Fruit fly (Drosophila melanogaster) whole organism, embryonic: ENCODE data around the gene LysD.

Experiments
- CG10209 ChIP-seq: fragments of 200-800 bp; sonication (Bioruptor generic); optimal IDR thresholded peaks from 3 replicates; lab custom pipeline; 2017; ENCODE audit warnings: missing biosample characterization, mild to moderate bottlenecking, missing genetic modification characterization, missing genetic modification reagents
- CG13123 ChIP-seq: fragments of 200-800 bp; sonication (Bioruptor generic); optimal IDR thresholded peaks from 2 replicates; lab custom pipeline; 2016; ENCODE audit warnings: missing biosample characterization, missing genetic modification characterization
- CG14441 ChIP-seq: fragments of 200-800 bp; sonication (Bioruptor generic); IDR thresholded peaks from 2 replicates; pipeline ENCODE4 v1.3.6; 2022; ENCODE audit warnings: missing biosample characterization, missing genetic modification characterization
- CG16813 ChIP-seq: fragments of 200-800 bp; sonication (Bioruptor generic); IDR thresholded peaks from 3 replicates; pipeline ENCODE4 v1.3.6; 2022; ENCODE audit warnings: missing biosample characterization, missing genetic modification characterization; ENCODE audit not compliant: partially characterized antibody
- CG17186 ChIP-seq: fragments of 200-800 bp; sonication (Bioruptor generic); optimal IDR thresholded peaks from 3 replicates; lab custom pipeline; 2017; ENCODE audit warnings: missing biosample characterization, missing genetic modification reagents, missing genetic modification characterization
- CG17829 ChIP-seq: fragments of 200-800 bp; optimal IDR thresholded peaks from 2 replicates; lab custom pipeline; 2019; ENCODE audit warnings: missing biosample characterization, mild to moderate bottlenecking, missing genetic modification characterization, moderate library complexity
- CG2129 ChIP-seq: fragments of 200-800 bp; sonication (Bioruptor generic); IDR thresholded peaks from 2 replicates; pipeline ENCODE4 v1.3.6; 2022; ENCODE audit warnings: missing biosample characterization, missing genetic modification characterization; ENCODE audit not compliant: partially characterized antibody
- CG31441 ChIP-seq: fragments of 200-800 bp; sonication (Bioruptor generic); IDR thresholded peaks from 2 replicates; pipeline ENCODE4 v1.3.6; 2022; ENCODE audit warnings: missing biosample characterization, missing genetic modification characterization
- CG32772 ChIP-seq: fragments of 200-800 bp; sonication (Bioruptor generic); IDR thresholded peaks from 2 replicates; pipeline ENCODE4 v1.3.6; 2022; ENCODE audit warnings: missing biosample characterization, missing genetic modification characterization
- CG34376 ChIP-seq: fragments of 200-800 bp; sonication (Bioruptor generic); optimal IDR thresholded peaks from 2 replicates; lab custom pipeline; 2018; ENCODE audit warnings: missing biosample characterization, mild to moderate bottlenecking, missing genetic modification characterization
- CG4424 ChIP-seq: fragments of 200-800 bp; sonication (Bioruptor generic); optimal IDR thresholded peaks from 3 replicates; lab custom pipeline; 2016; ENCODE audit warnings: missing biosample characterization, missing genetic modification characterization
- CG6254 ChIP-seq: fragments of 200-800 bp; sonication (Bioruptor generic); optimal IDR thresholded peaks from 3 replicates; lab custom pipeline; 2017; ENCODE audit warnings: mild to moderate bottlenecking, missing biosample characterization, missing genetic modification reagents, missing genetic modification characterization
- CG6689 ChIP-seq: fragments of 200-800 bp; sonication (Bioruptor generic); IDR thresholded peaks from 2 replicates; pipeline ENCODE4 v1.3.6; 2022; ENCODE audit warnings: missing biosample characterization, missing genetic modification characterization
- CG6813 ChIP-seq: fragments of 200-800 bp; sonication (Bioruptor generic); optimal IDR thresholded peaks from 2 replicates; lab custom pipeline; 2017; ENCODE audit warnings: missing biosample characterization, missing genetic modification characterization, mild to moderate bottlenecking, moderate library complexity, missing genetic modification reagents
- CG6854 ChIP-seq: fragments of 200-800 bp; sonication (Bioruptor generic); optimal IDR thresholded peaks from 3 replicates; lab custom pipeline; 2017; ENCODE audit warnings: missing biosample characterization, mild to moderate bottlenecking, missing genetic modification characterization
- CG7987 ChIP-seq: fragments of 200-800 bp; sonication (Bioruptor generic); optimal IDR thresholded peaks from 2 replicates; lab custom pipeline; 2018; ENCODE audit warnings: missing biosample characterization, mild to moderate bottlenecking, missing genetic modification characterization, moderate library complexity
- CG8478 ChIP-seq: fragments of >200 bp; optimal IDR thresholded peaks from 2 replicates; lab custom pipeline; 2018
- CG9609 ChIP-seq: fragments of 200-800 bp; sonication (Bioruptor generic); optimal IDR thresholded peaks from 3 replicates; lab custom pipeline; 2016; ENCODE audit warnings: missing biosample characterization, missing genetic modification characterization
- CG9727 ChIP-seq: fragments of 200-800 bp; sonication (Bioruptor generic); optimal IDR thresholded peaks from 3 replicates; lab custom pipeline; 2017; ENCODE audit warnings: missing biosample characterization, mild to moderate bottlenecking, missing genetic modification characterization
- CHES-1-like ChIP-seq: fragments of 200-800 bp; sonication (Bioruptor generic); optimal IDR thresholded peaks from 2 replicates; lab custom pipeline; 2016; ENCODE audit warnings: missing biosample characterization, missing genetic modification characterization
- Dll ChIP-seq: fragments of 200-800 bp; sonication (Bioruptor generic); IDR thresholded peaks from 4 replicates; pipeline ENCODE4 v1.3.6; 2022; ENCODE audit warnings: missing biosample characterization, missing genetic modification characterization; ENCODE audit not compliant: partially characterized antibody
- Doc3 ChIP-seq: fragments of 200-800 bp; sonication (Bioruptor generic); IDR thresholded peaks from 3 replicates; pipeline ENCODE4 v1.3.6; 2022; ENCODE audit warnings: missing biosample characterization, missing genetic modification characterization; ENCODE audit not compliant: partially characterized antibody
- Fer1 ChIP-seq: fragments of 200-800 bp; sonication (Bioruptor generic); optimal IDR thresholded peaks from 2 replicates; lab custom pipeline; 2017; ENCODE audit warnings: missing biosample characterization, mild to moderate bottlenecking, missing genetic modification characterization
- Gsc ChIP-seq: fragments of 200-800 bp; sonication (Bioruptor generic); IDR thresholded peaks from 2 replicates; pipeline ENCODE4 v1.3.6; 2022; ENCODE audit warnings: missing biosample characterization, missing genetic modification characterization
- HLH3B ChIP-seq: fragments of 200-800 bp; sonication (Bioruptor generic); IDR thresholded peaks from 2 replicates; pipeline ENCODE4 v1.3.6; 2022; ENCODE audit warnings: missing biosample characterization, missing genetic modification characterization
- HLHmδ ChIP-seq: fragments of 200-800 bp; sonication (Bioruptor generic); optimal IDR thresholded peaks from 2 replicates; lab custom pipeline; 2018; ENCODE audit warnings: missing biosample characterization, mild to moderate bottlenecking, missing genetic modification characterization, moderate library complexity
- Hey ChIP-seq: fragments of 200-800 bp; sonication (Bioruptor generic); optimal IDR thresholded peaks from 3 replicates; lab custom pipeline; 2018; ENCODE audit warnings: missing biosample characterization, mild to moderate bottlenecking, missing genetic modification characterization
- HmgZ ChIP-seq: fragments of 200-800 bp; sonication (Bioruptor generic); optimal IDR thresholded peaks from 2 replicates; lab custom pipeline; 2018; ENCODE audit warnings: missing biosample characterization, mild to moderate bottlenecking, missing genetic modification characterization
- Kr ChIP-seq: fragments of 200-800 bp; sonication (Bioruptor generic); optimal IDR thresholded peaks from 2 replicates; lab custom pipeline; 2017; ENCODE audit warnings: missing biosample characterization, mild to moderate bottlenecking, missing genetic modification characterization
- Med ChIP-seq: fragments of 200-800 bp; sonication (Bioruptor generic); peaks from one replicate; lab custom pipeline; 2016; ENCODE audit warnings: missing biosample characterization, missing genetic modification characterization, mild to moderate bottlenecking, inconsistent platforms, moderate library complexity
- Mes4 ChIP-seq: fragments of 200-800 bp; sonication (Bioruptor generic); optimal IDR thresholded peaks from 2 replicates; lab custom pipeline; 2016; ENCODE audit warnings: missing biosample characterization, missing genetic modification characterization
- ara ChIP-seq: fragments of 200-800 bp; sonication (Bioruptor generic); IDR thresholded peaks from 2 replicates; pipeline ENCODE4 v1.3.6; 2022; ENCODE audit warnings: missing biosample characterization, missing genetic modification characterization
- az2 ChIP-seq: fragments of 200-800 bp; sonication (Bioruptor generic); optimal IDR thresholded peaks from 3 replicates; lab custom pipeline; 2016; ENCODE audit warnings: missing biosample characterization, missing genetic modification characterization
- bab2 ChIP-seq: fragments of 200-800 bp; sonication (Bioruptor generic); optimal IDR thresholded peaks from 2 replicates; lab custom pipeline; 2016; ENCODE audit warnings: missing biosample characterization, missing genetic modification characterization
- chn ChIP-seq: fragments of 200-800 bp; sonication (Bioruptor generic); optimal IDR thresholded peaks from 2 replicates; lab custom pipeline; 2016; ENCODE audit warnings: missing biosample characterization, missing genetic modification characterization
- ci ChIP-seq: fragments of 200-800 bp; sonication (Bioruptor generic); IDR thresholded peaks from 3 replicates; pipeline ENCODE4 v1.3.6; 2022; ENCODE audit warnings: missing biosample characterization, missing genetic modification characterization
- dan ChIP-seq: fragments of 200-800 bp; sonication (Bioruptor generic); IDR thresholded peaks from 2 replicates; pipeline ENCODE4 v1.3.6; 2022; ENCODE audit warnings: missing biosample characterization, missing genetic modification characterization
- eyg ChIP-seq: fragments of 200-800 bp; sonication (Bioruptor generic); optimal IDR thresholded peaks from 3 replicates; lab custom pipeline; 2016; ENCODE audit warnings: missing biosample characterization, missing genetic modification characterization
- fd102C ChIP-seq: fragments of 200-800 bp; sonication (Bioruptor generic); optimal IDR thresholded peaks from 2 replicates; lab custom pipeline; 2018; ENCODE audit warnings: missing biosample characterization, mild to moderate bottlenecking, missing genetic modification characterization, moderate library complexity
- gem ChIP-seq: fragments of 200-800 bp; sonication (Bioruptor generic); optimal IDR thresholded peaks from 2 replicates; lab custom pipeline; 2019; ENCODE audit warnings: missing biosample characterization, mild to moderate bottlenecking, missing genetic modification characterization, moderate library complexity
- grau ChIP-seq: fragments of 200-800 bp; optimal IDR thresholded peaks from 3 replicates; lab custom pipeline; 2019; ENCODE audit warnings: missing biosample characterization, mild to moderate bottlenecking, missing genetic modification characterization, moderate library complexity
- gt ChIP-seq: fragments of 200-800 bp; sonication (Bioruptor generic); IDR thresholded peaks from 2 replicates; pipeline ENCODE4 v1.3.6; 2022; ENCODE audit warnings: missing biosample characterization, missing genetic modification characterization
- jing ChIP-seq: fragments of 200-800 bp; sonication (Bioruptor generic); optimal IDR thresholded peaks from 2 replicates; lab custom pipeline; 2018; ENCODE audit warnings: missing biosample characterization, mild to moderate bottlenecking, missing genetic modification characterization
- pfk ChIP-seq: fragments of 200-800 bp; sonication (Bioruptor generic); optimal IDR thresholded peaks from 2 replicates; lab custom pipeline; 2018; ENCODE audit warnings: missing biosample characterization, mild to moderate bottlenecking, missing genetic modification characterization, moderate library complexity
- prd ChIP-seq, 3 experiments: fragments of >200 bp in 2 of 3; fragments of 200-800 bp in 1 of 3; sonication (Bioruptor generic) in 1 of 3; optimal IDR thresholded peaks in 2 of 3; IDR thresholded peaks in 1 of 3; 2 replicates in 2 of 3; 3 replicates in 1 of 3; pipeline versions ENCODE4 v1.3.6 to Lab custom; 2017 to 2022; ENCODE audit warnings: missing biosample characterization in 1 of 3, missing genetic modification characterization in 1 of 3
- pros ChIP-seq: fragments of 200-800 bp; sonication (Bioruptor generic); optimal IDR thresholded peaks from 3 replicates; lab custom pipeline; 2019; ENCODE audit warnings: missing biosample characterization, mild to moderate bottlenecking, missing genetic modification characterization, moderate library complexity
- sim ChIP-seq: fragments of 200-800 bp; sonication (Bioruptor generic); IDR thresholded peaks from 2 replicates; pipeline ENCODE4 v1.3.6; 2022; ENCODE audit warnings: missing biosample characterization, missing genetic modification characterization
- tio ChIP-seq: fragments of 200-800 bp; sonication (Bioruptor generic); optimal IDR thresholded peaks from 2 replicates; lab custom pipeline; 2017; ENCODE audit warnings: missing biosample characterization, missing genetic modification characterization, inconsistent platforms

The LysD gene

DNA sequence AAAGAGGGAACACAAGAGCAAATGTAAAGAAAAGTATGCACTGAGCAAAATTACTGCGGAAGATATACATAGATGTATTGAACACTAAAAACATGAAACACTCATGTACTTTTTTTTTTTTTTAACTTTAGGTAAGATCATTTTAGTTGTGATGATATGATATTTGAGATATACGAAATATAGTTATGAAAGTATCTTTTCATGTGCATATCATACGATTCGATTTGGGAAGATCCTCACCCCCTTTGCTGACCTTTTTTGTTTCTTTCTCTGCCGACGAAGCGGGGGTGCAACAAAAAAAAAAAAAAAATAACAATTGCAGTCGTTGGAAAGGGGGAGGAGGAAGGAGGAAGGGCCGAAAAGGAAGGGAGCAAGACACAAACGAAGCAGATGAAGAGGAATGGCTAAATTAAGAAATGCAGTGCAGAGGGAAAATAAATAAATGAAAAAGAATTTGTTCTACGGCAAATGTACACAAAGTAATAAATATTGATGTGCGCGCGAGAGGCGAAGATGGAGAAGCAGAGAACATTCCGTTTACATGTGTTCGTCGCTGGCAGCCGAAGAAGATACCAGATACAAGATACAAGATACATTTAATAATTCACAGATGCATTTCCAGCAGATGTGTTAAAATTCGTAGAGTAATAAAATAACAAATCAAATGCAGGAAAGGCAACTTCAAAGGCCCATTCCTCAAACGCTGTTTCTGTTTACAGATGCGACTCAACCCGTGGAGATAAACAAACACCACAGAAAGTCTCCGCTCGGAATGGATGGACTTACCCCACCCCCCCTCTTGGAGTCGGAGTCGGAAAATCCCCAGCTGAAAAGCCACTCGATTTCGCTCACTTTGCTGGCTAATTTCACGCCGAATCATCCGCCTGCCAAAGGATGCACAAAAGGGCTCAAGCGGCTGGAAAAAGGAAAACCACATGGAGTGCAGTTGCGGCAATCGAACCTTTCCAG lies 43.8 kb downstream of the LysD start (continued):
- TF ChIP-seq CG6854 (GFP tag; lab: Kevin White, UChicago) = no peak
- peak; percentile 60 for TF ChIP-seq Med (GFP tag; lab: Kevin White, UChicago)
- peak; percentile 23 for TF ChIP-seq chn (GFP tag; lab: Kevin White, UChicago)
- TF ChIP-seq Doc3 (GFP tag; lab: Robert Waterston, UW) = no peak
- TF ChIP-seq ci (GFP tag; lab: Robert Waterston, UW) = no peak
- TF ChIP-seq HLH3B (GFP tag; lab: Robert Waterston, UW) = peak; percentile 46; the same call in 1 of the 2 replicates
- TF ChIP-seq HmgZ = no peak
- TF ChIP-seq CG13123 (GFP tag; lab: Kevin White, UChicago) = no peak
- peak; percentile 81 for TF ChIP-seq bab2 (GFP tag; lab: Kevin White, UChicago)
- TF ChIP-seq tio (GFP tag; lab: Kevin White, UChicago) = no peak
- peak; percentile 63 for TF ChIP-seq gem (tag; lab: Kevin White, UChicago)
- no peak for TF ChIP-seq CG16813
- TF ChIP-seq CG10209 (GFP tag; lab: Kevin White, UChicago) = no peak
- TF ChIP-seq Kr (GFP tag; lab: Kevin White, UChicago) = peak; percentile 63
- peak; percentile 19 for TF ChIP-seq CG9609 (GFP tag; lab: Kevin White, UChicago)
- TF ChIP-seq CG32772 (GFP tag; lab: Robert Waterston, UW) = peak; percentile 62
- peak; percentile 33 for TF ChIP-seq CG6689 (GFP tag; lab: Robert Waterston, UW)
- TF ChIP-seq dan (GFP tag; lab: Robert Waterston, UW) = peak; percentile 73
- peak; percentile 42 for TF ChIP-seq az2 (GFP tag; lab: Kevin White, UChicago)
- TF ChIP-seq CG9727 = no peak
- peak; percentile 71 for TF ChIP-seq ara (GFP tag; lab: Robert Waterston, UW)
- TF ChIP-seq HLHmδ (GFP tag; lab: Kevin White, UChicago) = peak; percentile 3
- no peak for TF ChIP-seq Gsc
- TF ChIP-seq CG8478 = no peak
- TF ChIP-seq CG34376 = no peak
- TF ChIP-seq Mes4 (GFP tag; lab: Kevin White, UChicago) = no peak
- peak; percentile 49; the same call in 1 of the 2 replicates for TF ChIP-seq CG31441 (GFP tag; lab: Robert Waterston, UW)
- TF ChIP-seq gt (GFP tag; lab: Robert Waterston, UW) = no peak
- TF ChIP-seq, all 482 proteins: peak for 98

DNA sequence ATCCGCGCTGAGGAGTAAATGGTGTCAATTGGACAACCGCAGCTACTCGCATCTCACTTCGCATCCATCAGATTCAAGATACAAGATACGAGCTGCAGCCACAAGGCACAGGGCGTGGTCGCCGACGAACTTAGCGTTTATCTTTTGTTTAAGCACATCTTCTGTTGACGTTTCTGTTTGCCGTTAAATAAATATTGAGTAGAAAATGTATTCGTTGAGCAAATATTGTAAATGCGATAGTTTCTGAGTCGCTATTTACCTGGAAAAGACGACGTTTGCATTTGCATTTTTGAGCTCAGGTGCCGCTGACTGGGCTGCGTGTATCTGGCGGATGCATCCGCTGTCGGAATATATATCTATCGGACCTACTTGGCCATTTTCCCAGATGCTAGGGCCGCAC lies 44.7 kb downstream of the LysD start:
- TF ChIP-seq HLHmδ (GFP tag; lab: Kevin White, UChicago) = peak; percentile 10
- TF ChIP-seq CG6813 (GFP tag; lab: Kevin White, UChicago) = peak; percentile 90
- no peak for TF ChIP-seq pros (GFP tag; lab: Kevin White, UChicago)
- peak; percentile 4 for TF ChIP-seq jing (GFP tag; lab: Kevin White, UChicago)
- TF ChIP-seq Fer1 (GFP tag; lab: Kevin White, UChicago) = peak; percentile 40
- peak; percentile 14 for TF ChIP-seq grau (tag; lab: Kevin White, UChicago)
- peak; percentile 1 for TF ChIP-seq CG4424 (GFP tag; lab: Kevin White, UChicago)
- no peak for TF ChIP-seq Dll (GFP tag; lab: Robert Waterston, UW)
- peak; percentile 76 for TF ChIP-seq CG6254 (GFP tag; lab: Kevin White, UChicago)
- TF ChIP-seq CG2129 = no peak
- peak; percentile 86 for TF ChIP-seq sim (GFP tag; lab: Robert Waterston, UW)
- TF ChIP-seq Hey = peak; percentile 50
- peak; percentile 9 for TF ChIP-seq eyg (GFP tag; lab: Kevin White, UChicago)
- no peak; the same call in 1 of the 2 replicates for TF ChIP-seq CG14441
- TF ChIP-seq prd (optimal IDR thresholded peaks at IDR 0.05; lab: Kevin White, UChicago) = no peak
- peak; percentile 10; the same call in 1 of the 3 replicates for TF ChIP-seq prd (GFP tag; IDR thresholded peaks at IDR 0.05; lab: Robert Waterston, UW)
- no peak for TF ChIP-seq CHES-1-like (GFP tag; lab: Kevin White, UChicago)
- peak; percentile 61 for TF ChIP-seq CG17186
- no peak for TF ChIP-seq pfk (GFP tag; lab: Kevin White, UChicago)
- TF ChIP-seq CG7987 (GFP tag; lab: Kevin White, UChicago) = peak; percentile 64
- TF ChIP-seq CG17829 (tag; lab: Kevin White, UChicago) = peak; percentile 25
- peak; percentile 98 for TF ChIP-seq fd102C
